Fruit fly (Drosophila melanogaster) whole organism, pupa: Measurements from ENCODE around the gene eIF4E6.
A peak's percentile ranks its signal among the peaks of the same experiment; 100 is the strongest.

ENCODE experiments used
- CG17806 ChIP-seq: fragments of 200-800 bp; sonication (Bioruptor generic); optimal IDR thresholded peaks from 2 replicates; lab custom pipeline; 2018; ENCODE audit warnings: missing biosample characterization, mild to moderate bottlenecking, missing genetic modification characterization, moderate library complexity
- CG8301 ChIP-seq: fragments of 200-800 bp; sonication (Bioruptor generic); optimal IDR thresholded peaks from 2 replicates; lab custom pipeline; 2018; ENCODE audit warnings: missing biosample characterization, mild to moderate bottlenecking, missing genetic modification characterization
- D1 ChIP-seq: fragments of 200-800 bp; sonication (Bioruptor generic); optimal IDR thresholded peaks from 2 replicates; lab custom pipeline; 2018; ENCODE audit warnings: missing biosample characterization, mild to moderate bottlenecking, missing genetic modification characterization, moderate library complexity
- EcR ChIP-seq: fragments of 200-800 bp; sonication (Bioruptor generic); optimal IDR thresholded peaks from 3 replicates; lab custom pipeline; 2019; ENCODE audit warnings: missing biosample characterization, missing genetic modification characterization, mild to moderate bottlenecking, moderate library complexity, missing genetic modification reagents
- Pif1B ChIP-seq: fragments of 200-800 bp; sonication (Bioruptor generic); optimal IDR thresholded peaks from 3 replicates; lab custom pipeline; 2016; ENCODE audit warnings: missing biosample characterization, missing genetic modification characterization
- gl ChIP-seq: fragments of 200-800 bp; sonication (Bioruptor generic); optimal IDR thresholded peaks from 2 replicates; lab custom pipeline; 2018; ENCODE audit warnings: missing biosample characterization, mild to moderate bottlenecking, missing genetic modification characterization

- TF ChIP-seq CG17806 (tag; lab: Kevin White, UChicago) (no peak), EcR (GFP tag; lab: Kevin White, UChicago) (peak; percentile 38), gl (tag; lab: Kevin White, UChicago) (no peak), D1 (no peak), CG8301 (no peak), Pif1B (GFP tag; lab: Kevin White, UChicago) (no peak)
Observed at dm6 chr3R:29038960-29039581, 12.1 kb upstream of the eIF4E6 start, which contains the start of the genes Slu7 and Pkc98E.
